Worm (Caenorhabditis elegans) whole organism, L1 larva: ENCODE data around the gene vwa-8.

Experiments used
- C04F5.9 ChIP-seq: sonication (generic microtip); optimal IDR thresholded peaks from 2 replicates; lab custom pipeline; 2016; ENCODE audit warnings: missing genetic modification characterization, missing compliant biosample characterization
- C34B4.2 ChIP-seq: sonication (generic microtip); optimal IDR thresholded peaks from 2 replicates; lab custom pipeline; 2017; ENCODE audit warnings: mild to moderate bottlenecking, missing genetic modification characterization, missing compliant biosample characterization
- F16B12.6 ChIP-seq: fragments of 150-350 bp; optimal IDR thresholded peaks from 2 replicates; lab custom pipeline; 2014; ENCODE audit warnings: missing biosample characterization, missing genetic modification characterization
- aly-2 ChIP-seq: fragments of 150-350 bp; optimal IDR thresholded peaks from 2 replicates; lab custom pipeline; 2014; ENCODE audit warnings: missing biosample characterization, missing genetic modification characterization
- ama-1 ChIP-seq: fragments of 150-350 bp; optimal IDR thresholded peaks from 2 replicates; lab custom pipeline; 2014
- blmp-1 ChIP-seq: fragments of 150-350 bp; optimal IDR thresholded peaks from 2 replicates; lab custom pipeline; 2014; ENCODE audit warnings: missing biosample characterization, missing genetic modification characterization
- ceh-88 ChIP-seq: fragments of 200-800 bp; sonication (Bioruptor generic); IDR thresholded peaks from 2 replicates; pipeline ENCODE4 v1.3.6; 2022; ENCODE audit warnings: missing genetic modification characterization, missing compliant biosample characterization
- ceh-90 ChIP-seq: sonication (generic microtip); optimal IDR thresholded peaks from 2 replicates; lab custom pipeline; 2016; ENCODE audit warnings: missing genetic modification characterization, missing compliant biosample characterization
- ces-1 ChIP-seq: fragments of 150-350 bp; optimal IDR thresholded peaks from 2 replicates; lab custom pipeline; 2014; ENCODE audit warnings: missing biosample characterization, missing genetic modification reagents, missing genetic modification characterization
- dpl-1 ChIP-seq, 3 experiments: fragments of 150-350 bp in 2 of 3; sonication (generic microtip) in 1 of 3; optimal IDR thresholded peaks; 2 replicates each; lab custom pipeline; 2014 to 2017; ENCODE audit warnings: missing biosample characterization in 3 of 3, missing genetic modification characterization in 3 of 3, missing genetic modification reagents in 3 of 3
- dsc-1 ChIP-seq: sonication (generic microtip); optimal IDR thresholded peaks from 2 replicates; lab custom pipeline; 2016; ENCODE audit warnings: mild to moderate bottlenecking, missing genetic modification characterization, missing compliant biosample characterization
- efl-1 ChIP-seq, 4 experiments: fragments of 150-350 bp; optimal IDR thresholded peaks in 3 of 4; peaks in 1 of 4; 1 replicate in 1 of 4; 2 replicates in 3 of 4; lab custom pipeline; 2014; ENCODE audit warnings: missing biosample characterization in 2 of 4, missing genetic modification characterization in 2 of 4, missing genetic modification reagents in 2 of 4
- efl-3 ChIP-seq: fragments of 200-800 bp; sonication (Bioruptor generic); optimal IDR thresholded peaks from 2 replicates; lab custom pipeline; 2018; ENCODE audit warnings: mild to moderate bottlenecking, missing genetic modification characterization, missing compliant biosample characterization
- elt-2 ChIP-seq: sonication (generic microtip); optimal IDR thresholded peaks from 2 replicates; lab custom pipeline; 2016; ENCODE audit warnings: missing genetic modification characterization, mild to moderate bottlenecking, inconsistent platforms, missing compliant biosample characterization, missing genetic modification reagents
- fos-1 ChIP-seq: fragments of 150-350 bp; optimal IDR thresholded peaks from 2 replicates; lab custom pipeline; 2014; ENCODE audit warnings: missing biosample characterization, missing genetic modification characterization
- grh-1 ChIP-seq: fragments of 200-800 bp; sonication (Bioruptor generic); IDR thresholded peaks from 2 replicates; pipeline ENCODE4 v1.3.6; 2022; ENCODE audit warnings: missing genetic modification reagents, missing genetic modification characterization, missing compliant biosample characterization
- isw-1 ChIP-seq: fragments of 200-800 bp; sonication (Bioruptor generic); IDR thresholded peaks from 2 replicates; pipeline ENCODE4 v1.3.6; 2022; ENCODE audit warnings: missing genetic modification characterization, missing compliant biosample characterization
- lin-13 ChIP-seq: fragments of 150-350 bp; optimal IDR thresholded peaks from 2 replicates; lab custom pipeline; 2014; ENCODE audit warnings: missing biosample characterization, missing genetic modification reagents, missing genetic modification characterization
- lin-15B ChIP-seq: fragments of 150-350 bp; sonication (generic microtip); optimal IDR thresholded peaks from 3 replicates; lab custom pipeline; 2014; ENCODE audit warnings: missing biosample characterization, missing genetic modification characterization
- lir-3 ChIP-seq: sonication (generic microtip); optimal IDR thresholded peaks from 2 replicates; lab custom pipeline; 2016; ENCODE audit warnings: mild to moderate bottlenecking, missing genetic modification characterization, moderate library complexity, missing compliant biosample characterization; ENCODE audit not compliant: poor library complexity
- lsy-2 ChIP-seq, 2 experiments: fragments of 150-350 bp; optimal IDR thresholded peaks; 2 replicates each; lab custom pipeline; 2014; ENCODE audit warnings: missing biosample characterization in 2 of 2, missing genetic modification characterization in 2 of 2
- mdl-1 ChIP-seq, 2 experiments: fragments of 150-350 bp; optimal IDR thresholded peaks; 2 replicates each; lab custom pipeline; 2014 to 2017; ENCODE audit warnings: missing biosample characterization in 2 of 2, missing genetic modification characterization in 2 of 2, inconsistent platforms in 1 of 2
- mef-2 ChIP-seq: fragments of 150-350 bp; optimal IDR thresholded peaks from 2 replicates; lab custom pipeline; 2014; ENCODE audit warnings: missing biosample characterization, missing genetic modification characterization
- mep-1 ChIP-seq: fragments of 150-350 bp; optimal IDR thresholded peaks from 2 replicates; lab custom pipeline; 2014; ENCODE audit warnings: missing biosample characterization, missing genetic modification characterization
- nhr-11 ChIP-seq: fragments of 150-350 bp; optimal IDR thresholded peaks from 2 replicates; lab custom pipeline; 2014; ENCODE audit warnings: missing biosample characterization, missing genetic modification characterization
- nhr-19 ChIP-seq: fragments of 200-800 bp; sonication (Bioruptor generic); conservative IDR thresholded peaks from 2 replicates; pipeline ENCODE4 v1.3.6; 2022; ENCODE audit warnings: missing genetic modification characterization, missing compliant biosample characterization
- nhr-28 ChIP-seq: fragments of 150-350 bp; optimal IDR thresholded peaks from 2 replicates; lab custom pipeline; 2014; ENCODE audit warnings: missing biosample characterization, missing genetic modification characterization
- nhr-47 ChIP-seq: sonication (generic microtip); optimal IDR thresholded peaks from 2 replicates; lab custom pipeline; 2016; ENCODE audit warnings: mild to moderate bottlenecking, missing genetic modification characterization, moderate library complexity, missing compliant biosample characterization
- nhr-71 ChIP-seq: sonication (generic microtip); optimal IDR thresholded peaks from 2 replicates; lab custom pipeline; 2016; ENCODE audit warnings: mild to moderate bottlenecking, missing genetic modification characterization, moderate library complexity, missing compliant biosample characterization
- nhr-76 ChIP-seq: sonication (generic microtip); optimal IDR thresholded peaks from 2 replicates; lab custom pipeline; 2017; ENCODE audit warnings: missing biosample characterization, missing genetic modification characterization
- nhr-84 ChIP-seq: sonication (generic microtip); optimal IDR thresholded peaks from 2 replicates; lab custom pipeline; 2017; ENCODE audit warnings: missing biosample characterization, missing genetic modification characterization
- pag-3 ChIP-seq: sonication (generic microtip); optimal IDR thresholded peaks from 2 replicates; lab custom pipeline; 2017; ENCODE audit warnings: missing genetic modification characterization, mild to moderate bottlenecking, missing compliant biosample characterization, antibody characterized with exemption, borderline replicate concordance; ENCODE audit not compliant: insufficient read depth
- pax-3 ChIP-seq: fragments of 200-800 bp; sonication (Bioruptor generic); optimal IDR thresholded peaks from 2 replicates; lab custom pipeline; 2018; ENCODE audit warnings: mild to moderate bottlenecking, missing genetic modification characterization, moderate library complexity, missing compliant biosample characterization
- pqm-1 ChIP-seq: sonication (generic microtip); optimal IDR thresholded peaks from 3 replicates; lab custom pipeline; 2017; ENCODE audit warnings: missing biosample characterization, missing genetic modification characterization
- rnt-1 ChIP-seq: sonication (generic microtip); optimal IDR thresholded peaks from 2 replicates; lab custom pipeline; 2016; ENCODE audit warnings: mild to moderate bottlenecking, missing genetic modification characterization, moderate library complexity, missing compliant biosample characterization
- skn-1 ChIP-seq: fragments of 150-350 bp; optimal IDR thresholded peaks from 2 replicates; lab custom pipeline; 2014; ENCODE audit warnings: missing biosample characterization, missing genetic modification characterization
- snu-23 ChIP-seq: sonication (generic microtip); optimal IDR thresholded peaks from 2 replicates; lab custom pipeline; 2016; ENCODE audit warnings: missing genetic modification characterization, missing compliant biosample characterization
- sptf-1 ChIP-seq: fragments of 150-350 bp; optimal IDR thresholded peaks from 2 replicates; lab custom pipeline; 2014; ENCODE audit warnings: missing biosample characterization, missing genetic modification characterization
- swsn-7 ChIP-seq: sonication (generic microtip); optimal IDR thresholded peaks from 2 replicates; lab custom pipeline; 2016; ENCODE audit warnings: missing genetic modification characterization, missing compliant biosample characterization
- tbx-2 ChIP-seq: sonication (generic microtip); optimal IDR thresholded peaks from 2 replicates; lab custom pipeline; 2016; ENCODE audit warnings: missing genetic modification characterization, missing compliant biosample characterization
- tlp-1 ChIP-seq: fragments of 150-350 bp; optimal IDR thresholded peaks from 2 replicates; lab custom pipeline; 2014; ENCODE audit warnings: missing biosample characterization, missing genetic modification characterization
- unc-130 ChIP-seq: fragments of 150-350 bp; optimal IDR thresholded peaks from 2 replicates; lab custom pipeline; 2017; ENCODE audit warnings: missing biosample characterization, missing genetic modification characterization, inconsistent platforms
- unc-86 ChIP-seq: sonication (generic microtip); optimal IDR thresholded peaks from 2 replicates; lab custom pipeline; 2016; ENCODE audit warnings: missing genetic modification characterization, missing compliant biosample characterization
- unc-98 ChIP-seq: fragments of 200-800 bp; sonication (Bioruptor generic); IDR thresholded peaks from 2 replicates; pipeline ENCODE4 v1.3.6; 2022; ENCODE audit warnings: missing genetic modification characterization, missing compliant biosample characterization
- vab-15 ChIP-seq: sonication (generic microtip); optimal IDR thresholded peaks from 2 replicates; lab custom pipeline; 2017; ENCODE audit warnings: missing genotype, mild to moderate bottlenecking, missing genetic modification characterization, missing compliant biosample characterization
- xbp-1 ChIP-seq: sonication (generic microtip); optimal IDR thresholded peaks from 2 replicates; lab custom pipeline; 2016; ENCODE audit warnings: missing genetic modification characterization, missing compliant biosample characterization
- zag-1 ChIP-seq: fragments of 150-350 bp; optimal IDR thresholded peaks from 2 replicates; lab custom pipeline; 2014; ENCODE audit warnings: missing biosample characterization, missing genetic modification characterization
- zip-4 ChIP-seq: fragments of 200-800 bp; sonication (Bioruptor generic); optimal IDR thresholded peaks from 2 replicates; lab custom pipeline; 2018; ENCODE audit warnings: mild to moderate bottlenecking, missing genetic modification characterization, moderate library complexity, missing compliant biosample characterization
- ztf-11 ChIP-seq, 2 experiments: sonication (generic microtip); optimal IDR thresholded peaks; 2 replicates each; lab custom pipeline; 2016 to 2017; ENCODE audit warnings: missing genetic modification characterization in 2 of 2, missing biosample characterization in 1 of 2, missing compliant biosample characterization in 1 of 2
- ztf-4 ChIP-seq: fragments of 150-350 bp; optimal IDR thresholded peaks from 2 replicates; lab custom pipeline; 2014; ENCODE audit warnings: missing biosample characterization, missing genetic modification characterization

The vwa-8 gene

ce11 chrX:12965163-12965562 lies 26.1 kb upstream of the vwa-8 start, which contains the start of gene frpr-2:
Gene frpr-2 (plus strand): TSS chrX:12965463.
- TF ChIP-seq nhr-11 (tag; lab: Kevin White, UChicago) (no peak), efl-3 (no peak), lin-13 (GFP tag; lab: Kevin White, UChicago) (no peak), lsy-2 (tag; optimal IDR thresholded peaks at IDR 0.05; lab: Kevin White, UChicago) (no peak), unc-130 (no peak), ces-1 (GFP tag; lab: Kevin White, UChicago) (no peak), nhr-71 (tag; lab: Kevin White, UChicago) (no peak), rnt-1 (no peak), zag-1 (no peak), unc-98 (GFP tag; lab: Robert Waterston, UW) (no peak), aly-2 (tag; lab: Kevin White, UChicago) (no peak), C04F5.9 (tag; lab: Kevin White, UChicago) (no peak)

ce11 chrX:12975595-12976089 lies 15.6 kb upstream of the vwa-8 start, which contains the start of gene ppk-3:
Gene ppk-3 (minus strand): TSS chrX:12975645.
- TF ChIP-seq sptf-1 (no peak), nhr-11 (tag; lab: Kevin White, UChicago) (peak; percentile 67), isw-1 (GFP tag; lab: Robert Waterston, UW) (peak; percentile 73), nhr-28 (tag; lab: Kevin White, UChicago) (no peak), ceh-88 (GFP tag; lab: Robert Waterston, UW) (peak; percentile 61), vab-15 (peak; percentile 62), C34B4.2 (tag; lab: Kevin White, UChicago) (no peak), unc-130 (peak; percentile 79), swsn-7 (tag; lab: Kevin White, UChicago) (peak; percentile 89), unc-86 (tag; lab: Kevin White, UChicago) (peak; percentile 78), nhr-19 (GFP tag; lab: Robert Waterston, UW) (peak; percentile 91), blmp-1 (tag; lab: Kevin White, UChicago) (peak; percentile 88), elt-2 (tag; lab: Kevin White, UChicago) (peak; percentile 19), ztf-4 (tag; lab: Kevin White, UChicago) (peak; percentile 84), nhr-84 (tag; lab: Kevin White, UChicago) (no peak), nhr-47 (peak; percentile 88), efl-1 (optimal IDR thresholded peaks at IDR 0.05; lab: Kevin White, UChicago) (peak; percentile 74 to 85), efl-1 (GFP tag; optimal IDR thresholded peaks at IDR 0.05 in 1 of 2; lab: Kevin White, UChicago) (peak; percentile 59 to 97), dpl-1 (GFP tag; optimal IDR thresholded peaks at IDR 0.05; lab: Kevin White, UChicago) (peak; percentile 70 to 82 (median 78)), mef-2 (no peak), F16B12.6 (tag; lab: Kevin White, UChicago) (peak; percentile 54), aly-2 (tag; lab: Kevin White, UChicago) (no peak), rnt-1 (peak; percentile 95), xbp-1 (tag; lab: Kevin White, UChicago) (peak; percentile 83), grh-1 (GFP tag; lab: Robert Waterston, UW) (peak; percentile 85), tbx-2 (tag; lab: Kevin White, UChicago) (peak; percentile 86), mep-1 (tag; lab: Kevin White, UChicago) (peak; percentile 93), pqm-1 (tag; lab: Kevin White, UChicago) (no peak), nhr-76 (tag; lab: Kevin White, UChicago) (no peak), lin-13 (GFP tag; lab: Kevin White, UChicago) (peak; percentile 85), tlp-1 (no peak), ama-1 (lab: Kevin White, UChicago) (no peak), zip-4 (GFP tag; lab: Kevin White, UChicago) (peak; percentile 49), ces-1 (GFP tag; lab: Kevin White, UChicago) (no peak), snu-23 (GFP tag; lab: Kevin White, UChicago) (peak; percentile 94), dsc-1 (tag; lab: Kevin White, UChicago) (peak; percentile 89), fos-1 (tag; lab: Kevin White, UChicago) (peak; percentile 72), pag-3 (tag; lab: Kevin White, UChicago) (peak; percentile 37), skn-1 (tag; lab: Kevin White, UChicago) (peak; percentile 65), unc-98 (GFP tag; lab: Robert Waterston, UW) (no peak), ztf-11 (tag; optimal IDR thresholded peaks at IDR 0.05; lab: Kevin White, UChicago) (peak in 1 of 2 experiments; percentile 50), ceh-90 (tag; lab: Kevin White, UChicago) (no peak), lsy-2 (tag; optimal IDR thresholded peaks at IDR 0.05; lab: Kevin White, UChicago) (peak; percentile 78 to 83), mdl-1 (tag; optimal IDR thresholded peaks at IDR 0.05; lab: Kevin White, UChicago) (peak in 1 of 2 experiments; percentile 82), pax-3 (tag; lab: Kevin White, UChicago) (peak; percentile 36), lir-3 (tag; lab: Kevin White, UChicago) (peak; percentile 66), lin-15B (tag; lab: Kevin White, UChicago) (peak; percentile 68)
